Fruit fly (Drosophila melanogaster) whole organism, embryonic: ENCODE measurements around the gene Mnn1.

ENCODE experiments used
- Blimp-1 ChIP-seq: fragments of 200-800 bp; sonication (Bioruptor generic); optimal IDR thresholded peaks from 3 replicates; lab custom pipeline; 2018; ENCODE audit warnings: missing biosample characterization, missing genetic modification characterization, mild to moderate bottlenecking, moderate library complexity, missing genetic modification reagents
- CG1024 ChIP-seq: fragments of 200-800 bp; sonication (Bioruptor generic); IDR thresholded peaks from 2 replicates; pipeline ENCODE4 v1.3.6; 2022; ENCODE audit warnings: missing biosample characterization, missing genetic modification characterization
- CG10267 ChIP-seq: fragments of 200-800 bp; sonication (Bioruptor generic); optimal IDR thresholded peaks from 2 replicates; lab custom pipeline; 2018; ENCODE audit warnings: missing biosample characterization, mild to moderate bottlenecking, missing genetic modification characterization, moderate library complexity
- CG10979 ChIP-seq: fragments of 200-800 bp; sonication (Bioruptor generic); optimal IDR thresholded peaks from 2 replicates; lab custom pipeline; 2018; ENCODE audit warnings: missing biosample characterization, mild to moderate bottlenecking, missing genetic modification characterization, moderate library complexity
- CG11456 ChIP-seq: fragments of 200-800 bp; sonication (Bioruptor generic); IDR thresholded peaks from 3 replicates; pipeline ENCODE4 v1.3.6; 2022; ENCODE audit warnings: missing biosample characterization, missing genetic modification characterization
- CG12391 ChIP-seq: fragments of 200-800 bp; sonication (Bioruptor generic); optimal IDR thresholded peaks from 3 replicates; lab custom pipeline; 2018; ENCODE audit warnings: missing biosample characterization, mild to moderate bottlenecking, missing genetic modification characterization, moderate library complexity
- CG12769 ChIP-seq: fragments of 200-800 bp; sonication (Bioruptor generic); optimal IDR thresholded peaks from 2 replicates; lab custom pipeline; 2019; ENCODE audit warnings: missing biosample characterization, mild to moderate bottlenecking, missing genetic modification characterization, moderate library complexity
- CG1603 ChIP-seq: fragments of 200-800 bp; sonication (Bioruptor generic); optimal IDR thresholded peaks from 2 replicates; lab custom pipeline; 2019; ENCODE audit warnings: missing biosample characterization, mild to moderate bottlenecking, missing genetic modification characterization, moderate library complexity
- CG17186 ChIP-seq: fragments of 200-800 bp; sonication (Bioruptor generic); optimal IDR thresholded peaks from 3 replicates; lab custom pipeline; 2017; ENCODE audit warnings: missing biosample characterization, missing genetic modification reagents, missing genetic modification characterization
- CG17328 ChIP-seq: fragments of 200-800 bp; sonication (Bioruptor generic); IDR thresholded peaks from 2 replicates; pipeline ENCODE4 v1.3.6; 2022; ENCODE audit warnings: missing biosample characterization, missing genetic modification characterization
- CG17361 ChIP-seq: fragments of 200-800 bp; sonication (Bioruptor generic); IDR thresholded peaks from 3 replicates; pipeline ENCODE4 v1.3.6; 2022; ENCODE audit warnings: missing biosample characterization, missing genetic modification characterization
- CG17912 ChIP-seq: fragments of 200-800 bp; sonication (Bioruptor generic); optimal IDR thresholded peaks from 2 replicates; lab custom pipeline; 2018; ENCODE audit warnings: missing biosample characterization, mild to moderate bottlenecking, missing genetic modification characterization
- CG18262 ChIP-seq: fragments of 200-800 bp; optimal IDR thresholded peaks from 3 replicates; lab custom pipeline; 2019; ENCODE audit warnings: missing biosample characterization, mild to moderate bottlenecking, missing genetic modification characterization, moderate library complexity
- CG2678 ChIP-seq: fragments of 200-800 bp; sonication (Bioruptor generic); optimal IDR thresholded peaks from 3 replicates; lab custom pipeline; 2019; ENCODE audit warnings: missing biosample characterization, mild to moderate bottlenecking, missing genetic modification characterization, moderate library complexity
- CG2712 ChIP-seq: fragments of 200-800 bp; optimal IDR thresholded peaks from 3 replicates; lab custom pipeline; 2019; ENCODE audit warnings: missing biosample characterization, mild to moderate bottlenecking, missing genetic modification characterization, moderate library complexity
- CG30403 ChIP-seq: fragments of 200-800 bp; sonication (Bioruptor generic); optimal IDR thresholded peaks from 3 replicates; lab custom pipeline; 2016; ENCODE audit warnings: missing biosample characterization, missing genetic modification characterization
- CG30431 ChIP-seq: fragments of 200-800 bp; sonication (Bioruptor generic); optimal IDR thresholded peaks from 2 replicates; lab custom pipeline; 2017; ENCODE audit warnings: missing biosample characterization, missing genetic modification characterization
- CG31441 ChIP-seq: fragments of 200-800 bp; sonication (Bioruptor generic); IDR thresholded peaks from 2 replicates; pipeline ENCODE4 v1.3.6; 2022; ENCODE audit warnings: missing biosample characterization, missing genetic modification characterization
- CG32532 ChIP-seq: fragments of 200-800 bp; sonication (Bioruptor generic); IDR thresholded peaks from 2 replicates; pipeline ENCODE4 v1.3.6; 2022; ENCODE audit warnings: missing biosample characterization, missing genetic modification characterization
- CG34422 ChIP-seq: fragments of 200-800 bp; sonication (Bioruptor generic); IDR thresholded peaks from 3 replicates; pipeline ENCODE4 v1.3.6; 2022; ENCODE audit warnings: missing biosample characterization, missing genetic modification characterization
- CG6689 ChIP-seq: fragments of 200-800 bp; sonication (Bioruptor generic); IDR thresholded peaks from 2 replicates; pipeline ENCODE4 v1.3.6; 2022; ENCODE audit warnings: missing biosample characterization, missing genetic modification characterization
- CG7372 ChIP-seq: fragments of 200-800 bp; sonication (Bioruptor generic); IDR thresholded peaks from 2 replicates; pipeline ENCODE4 v1.3.6; 2022; ENCODE audit warnings: missing biosample characterization, missing genetic modification characterization
- CG8388 ChIP-seq: fragments of 200-800 bp; sonication (Bioruptor generic); optimal IDR thresholded peaks from 2 replicates; lab custom pipeline; 2019; ENCODE audit warnings: missing biosample characterization, mild to moderate bottlenecking, missing genetic modification characterization, moderate library complexity
- Dbx ChIP-seq: fragments of 200-800 bp; sonication (Bioruptor generic); IDR thresholded peaks from 3 replicates; pipeline ENCODE4 v1.3.6; 2022; ENCODE audit warnings: missing biosample characterization, missing genetic modification characterization
- E2f2 ChIP-seq: fragments of 200-800 bp; sonication (Bioruptor generic); IDR thresholded peaks from 2 replicates; pipeline ENCODE4 v1.3.6; 2022; ENCODE audit warnings: missing biosample characterization, missing genetic modification characterization
- Fer3 ChIP-seq: fragments of 200-800 bp; sonication (Bioruptor generic); optimal IDR thresholded peaks from 2 replicates; lab custom pipeline; 2018; ENCODE audit warnings: missing biosample characterization, mild to moderate bottlenecking, missing genetic modification characterization, moderate library complexity
- H15 ChIP-seq: fragments of 200-800 bp; sonication (Bioruptor generic); IDR thresholded peaks from 3 replicates; pipeline ENCODE4 v1.3.6; 2022; ENCODE audit warnings: missing biosample characterization, missing genetic modification characterization
- Hr51 ChIP-seq, 2 experiments: fragments of 200-800 bp; sonication (Bioruptor generic); optimal IDR thresholded peaks; 2 replicates in 1 of 2; 3 replicates in 1 of 2; lab custom pipeline; 2016 to 2018; ENCODE audit warnings: missing biosample characterization in 2 of 2, missing genetic modification characterization in 2 of 2, mild to moderate bottlenecking in 1 of 2, moderate library complexity in 1 of 2
- Med ChIP-seq: fragments of 200-800 bp; sonication (Bioruptor generic); peaks from one replicate; lab custom pipeline; 2016; ENCODE audit warnings: missing biosample characterization, missing genetic modification characterization, mild to moderate bottlenecking, inconsistent platforms, moderate library complexity
- Pdp1 ChIP-seq, 2 experiments: fragments of 200-800 bp; sonication (Bioruptor generic); optimal IDR thresholded peaks; 3 replicates each; lab custom pipeline; 2016; ENCODE audit warnings: missing biosample characterization in 2 of 2, missing genetic modification characterization in 2 of 2, mild to moderate bottlenecking in 1 of 2, moderate library complexity in 1 of 2
- Ptx1 ChIP-seq: fragments of 200-800 bp; sonication (Bioruptor generic); IDR thresholded peaks from 2 replicates; pipeline ENCODE4 v1.3.6; 2022; ENCODE audit warnings: missing biosample characterization, missing genetic modification characterization
- Xrp1 ChIP-seq: fragments of 200-800 bp; sonication (Bioruptor generic); IDR thresholded peaks from 2 replicates; pipeline ENCODE4 v1.3.6; 2022; ENCODE audit warnings: missing biosample characterization, missing genetic modification characterization
- chif ChIP-seq, 2 experiments: fragments of 200-800 bp; sonication (Bioruptor generic); optimal IDR thresholded peaks; 3 replicates each; lab custom pipeline; 2016; ENCODE audit warnings: missing biosample characterization in 2 of 2, missing genetic modification characterization in 2 of 2
- crol ChIP-seq: fragments of 200-800 bp; sonication (Bioruptor generic); IDR thresholded peaks from 2 replicates; pipeline ENCODE4 v1.3.6; 2022; ENCODE audit warnings: missing biosample characterization, missing genetic modification characterization
- dmrt99B ChIP-seq: fragments of 200-800 bp; sonication (Bioruptor generic); optimal IDR thresholded peaks from 2 replicates; lab custom pipeline; 2018; ENCODE audit warnings: missing biosample characterization, mild to moderate bottlenecking, missing genetic modification characterization, moderate library complexity
- gem ChIP-seq: fragments of 200-800 bp; sonication (Bioruptor generic); optimal IDR thresholded peaks from 2 replicates; lab custom pipeline; 2019; ENCODE audit warnings: missing biosample characterization, mild to moderate bottlenecking, missing genetic modification characterization, moderate library complexity
- grau ChIP-seq: fragments of 200-800 bp; optimal IDR thresholded peaks from 3 replicates; lab custom pipeline; 2019; ENCODE audit warnings: missing biosample characterization, mild to moderate bottlenecking, missing genetic modification characterization, moderate library complexity
- hkb ChIP-seq, 2 experiments: fragments of 200-800 bp in 1 of 2; fragments of >200 bp in 1 of 2; sonication (Bioruptor generic) in 1 of 2; IDR thresholded peaks in 1 of 2; optimal IDR thresholded peaks in 1 of 2; 2 replicates each; pipeline versions ENCODE4 v1.3.6 to Lab custom; 2017 to 2022; ENCODE audit warnings: missing biosample characterization in 1 of 2, missing genetic modification characterization in 1 of 2
- lola ChIP-seq, 3 experiments: fragments of >200 bp in 2 of 3; fragments of 200-800 bp in 1 of 3; sonication (Bioruptor generic) in 1 of 3; optimal IDR thresholded peaks; 2 replicates each; lab custom pipeline; 2017 to 2019; ENCODE audit warnings: missing biosample characterization in 3 of 3, missing genetic modification characterization in 3 of 3, mild to moderate bottlenecking in 1 of 3, moderate library complexity in 1 of 3
- phol ChIP-seq: fragments of 200-800 bp; sonication (Bioruptor generic); optimal IDR thresholded peaks from 3 replicates; lab custom pipeline; 2018; ENCODE audit warnings: missing biosample characterization, mild to moderate bottlenecking, missing genetic modification characterization, moderate library complexity
- pum ChIP-seq: fragments of 200-800 bp; sonication (Bioruptor generic); optimal IDR thresholded peaks from 2 replicates; lab custom pipeline; 2016; ENCODE audit warnings: missing biosample characterization, missing genetic modification characterization
- sim ChIP-seq: fragments of 200-800 bp; sonication (Bioruptor generic); IDR thresholded peaks from 2 replicates; pipeline ENCODE4 v1.3.6; 2022; ENCODE audit warnings: missing biosample characterization, missing genetic modification characterization
- slbo ChIP-seq: fragments of 200-800 bp; sonication (Bioruptor generic); IDR thresholded peaks from 2 replicates; pipeline ENCODE4 v1.3.6; 2022; ENCODE audit warnings: missing biosample characterization, missing genetic modification characterization
- tin ChIP-seq: fragments of 200-800 bp; sonication (Bioruptor generic); optimal IDR thresholded peaks from 3 replicates; lab custom pipeline; 2016; ENCODE audit warnings: missing biosample characterization, missing genetic modification characterization
- toy ChIP-seq: fragments of 200-800 bp; sonication (Bioruptor generic); IDR thresholded peaks from 2 replicates; pipeline ENCODE4 v1.3.6; 2022; ENCODE audit warnings: missing biosample characterization, missing genetic modification characterization
- trh ChIP-seq: fragments of 200-800 bp; sonication (Bioruptor generic); optimal IDR thresholded peaks from 2 replicates; lab custom pipeline; 2016; ENCODE audit warnings: missing biosample characterization, missing genetic modification characterization
- twi ChIP-seq: fragments of 200-800 bp; optimal IDR thresholded peaks from 2 replicates; lab custom pipeline; 2019; ENCODE audit warnings: missing biosample characterization, mild to moderate bottlenecking, missing genetic modification characterization, moderate library complexity
- tx ChIP-seq: fragments of 200-800 bp; sonication (Bioruptor generic); optimal IDR thresholded peaks from 2 replicates; lab custom pipeline; 2016; ENCODE audit warnings: missing biosample characterization, missing genetic modification characterization
- zen ChIP-seq: fragments of 200-800 bp; sonication (Bioruptor generic); optimal IDR thresholded peaks from 3 replicates; lab custom pipeline; 2018; ENCODE audit warnings: missing biosample characterization, mild to moderate bottlenecking, missing genetic modification characterization, moderate library complexity

Gene Mnn1

DNA sequence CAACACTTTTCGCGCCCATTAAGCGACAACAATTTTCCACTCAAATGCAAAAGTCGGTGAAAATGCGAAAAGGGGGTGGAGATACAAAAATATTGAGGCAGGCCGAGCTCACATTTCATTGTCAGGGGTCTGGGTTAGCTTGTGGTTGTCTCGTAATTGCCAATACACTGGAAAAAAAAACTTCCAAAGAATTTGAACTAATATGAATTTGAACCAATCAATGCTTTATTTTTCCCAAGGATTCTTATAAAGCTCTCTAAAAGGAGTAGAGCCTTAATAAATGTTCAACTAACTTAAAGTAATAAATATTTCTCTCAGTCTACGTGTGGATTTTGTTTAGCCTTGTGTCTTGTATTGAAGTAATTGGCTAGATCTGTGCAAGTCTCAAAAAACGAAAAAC, 16.9 kb downstream of the Mnn1 start (continued):
- TF ChIP-seq twi (no peak), CG12391 (peak; percentile 40), CG1603 (tag; lab: Kevin White, UChicago) (peak; percentile 39), hkb (optimal IDR thresholded peaks at IDR 0.05; lab: Kevin White, UChicago) (no peak), hkb (GFP tag; IDR thresholded peaks at IDR 0.05; lab: Robert Waterston, UW) (0 out of 2 replicates have a peak, but pooled peaks have one; percentile 31), Dbx (GFP tag; lab: Robert Waterston, UW) (no peak), Pdp1 (GFP tag; optimal IDR thresholded peaks at IDR 0.05; lab: Kevin White, UChicago) (peak; percentile 24 to 33), CG32532 (GFP tag; lab: Robert Waterston, UW) (peak; percentile 35; the same call in 1 of the 2 replicates), CG2678 (tag; lab: Kevin White, UChicago) (peak; percentile 37), E2f2 (GFP tag; lab: Robert Waterston, UW) (no peak), pum (peak; percentile 6), lola (GFP tag; optimal IDR thresholded peaks at IDR 0.05; lab: Kevin White, UChicago) (peak in 1 of 3 experiments; percentile 14), Hr51 (GFP tag; optimal IDR thresholded peaks at IDR 0.05; lab: Kevin White, UChicago) (peak in 1 of 2 experiments; percentile 40), CG11456 (GFP tag; lab: Robert Waterston, UW) (no peak), CG30403 (peak; percentile 27), Fer3 (tag; lab: Kevin White, UChicago) (no peak), CG8388 (GFP tag; lab: Kevin White, UChicago) (peak; percentile 24), CG12769 (no peak), Xrp1 (peak; percentile 71), CG17361 (GFP tag; lab: Robert Waterston, UW) (0 out of 3 replicates have a peak, but pooled peaks have one; percentile 16), CG2712 (tag; lab: Kevin White, UChicago) (peak; percentile 38), sim (GFP tag; lab: Robert Waterston, UW) (no peak), chif (GFP tag; optimal IDR thresholded peaks at IDR 0.05; lab: Kevin White, UChicago) (peak; percentile 20 to 32), tin (GFP tag; lab: Kevin White, UChicago) (no peak), trh (GFP tag; lab: Kevin White, UChicago) (no peak), CG34422 (GFP tag; lab: Robert Waterston, UW) (0 out of 3 replicates have a peak, but pooled peaks have one; percentile 8), gem (tag; lab: Kevin White, UChicago) (peak; percentile 61), CG10979 (tag; lab: Kevin White, UChicago) (peak; percentile 45), Blimp-1 (peak; percentile 37), slbo (GFP tag; lab: Robert Waterston, UW) (peak; percentile 32; the same call in 1 of the 2 replicates), CG17328 (GFP tag; lab: Robert Waterston, UW) (peak; percentile 57), CG17186 (no peak), CG7372 (GFP tag; lab: Robert Waterston, UW) (no peak), Med (GFP tag; lab: Kevin White, UChicago) (peak; percentile 35), tx (GFP tag; lab: Kevin White, UChicago) (peak; percentile 10), H15 (GFP tag; lab: Robert Waterston, UW) (no peak), CG6689 (peak; percentile 25; the same call in 1 of the 2 replicates), CG30431 (GFP tag; lab: Kevin White, UChicago) (no peak), CG10267 (peak; percentile 10), CG1024 (0 out of 2 replicates have a peak, but pooled peaks have one; percentile 25), CG17912 (GFP tag; lab: Kevin White, UChicago) (no peak), zen (tag; lab: Kevin White, UChicago) (peak; percentile 8), CG18262 (tag; lab: Kevin White, UChicago) (peak; percentile 27), Ptx1 (0 out of 2 replicates have a peak, but pooled peaks have one; percentile 10), grau (peak; percentile 13), CG31441 (GFP tag; lab: Robert Waterston, UW) (0 out of 2 replicates have a peak, but pooled peaks have one; percentile 23), dmrt99B (tag; lab: Kevin White, UChicago) (peak; percentile 33), phol (peak; percentile 37), crol (GFP tag; lab: Robert Waterston, UW) (no peak), toy (GFP tag; lab: Robert Waterston, UW) (no peak)
